Worm (Caenorhabditis elegans): ENCODE measurements around the gene ash-2.
A peak's percentile ranks its signal among the peaks of the same experiment; 100 is the strongest.

Gene ash-2

DNA sequence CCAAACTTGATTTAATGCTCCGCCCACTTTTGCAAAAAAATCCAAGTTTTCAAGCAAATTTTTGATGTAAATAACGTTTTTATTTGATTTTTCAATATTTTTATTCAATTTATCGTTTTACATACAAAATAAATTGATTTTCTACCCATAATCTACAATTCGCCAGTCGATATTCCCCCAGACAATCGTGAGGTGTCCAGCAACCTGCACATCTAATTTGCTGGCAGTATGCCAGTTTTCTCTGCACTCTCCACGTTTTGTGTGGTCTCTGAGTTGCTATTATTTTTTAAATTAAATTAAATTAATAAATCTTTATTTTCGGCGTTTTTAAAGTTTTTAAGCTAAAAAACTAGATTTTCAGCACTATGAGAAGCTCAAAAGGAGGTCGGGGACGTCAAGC is 472 bp downstream of the ash-2 start (continued):
- TF ChIP-seq skn-1 (tag; optimal IDR thresholded peaks at IDR 0.05) (peak; percentile 39), ama-1 (optimal IDR thresholded peaks at IDR 0.05) (peak; percentile 60), nhr-23 (tag; optimal IDR thresholded peaks at IDR 0.05) (peak; percentile 98), unc-62 (GFP tag; optimal IDR thresholded peaks at IDR 0.05) (no peak), aly-2 (tag; optimal IDR thresholded peaks at IDR 0.05) (no peak), zag-1 (tag; optimal IDR thresholded peaks at IDR 0.05) (no peak), nhr-67 (tag; optimal IDR thresholded peaks at IDR 0.05) (no peak), nhr-43 (tag; optimal IDR thresholded peaks at IDR 0.05; ENCODE audit: poor library complexity, severe bottlenecking) (peak; percentile 90), elt-2 (tag; optimal IDR thresholded peaks at IDR 0.05) (peak; percentile 73)

ce11 chrII:11988724-11989123 is 9.1 kb downstream of the ash-2 start, which contains the start of gene Y17G7B.3:
Gene Y17G7B.3, plus strand, starts transcription at chrII:11989024.
- TF ChIP-seq fkh-10 (GFP tag; optimal IDR thresholded peaks at IDR 0.05), result no peak
- no peak for TF ChIP-seq ceh-82 (tag; optimal IDR thresholded peaks at IDR 0.05)
- no peak for TF ChIP-seq tbx-2 (tag; optimal IDR thresholded peaks at IDR 0.05)
- no peak for TF ChIP-seq R02D3.7 (tag; optimal IDR thresholded peaks at IDR 0.05)

- TF ChIP-seq nhr-25 (tag; optimal IDR thresholded peaks at IDR 0.05) (no peak), nhr-237 (tag; optimal IDR thresholded peaks at IDR 0.05) (no peak)
Observed at ce11 chrII:11992701-11993100, 13.1 kb downstream of the ash-2 start, which contains the start of gene dhps-1. Gene dhps-1, plus strand, starts transcription at chrII:11993001.

ce11 chrII:11994940-11995339 is 15.3 kb downstream of the ash-2 start:
- TF ChIP-seq fkh-2 (tag; optimal IDR thresholded peaks at IDR 0.05), result no peak

ce11 chrII:11998903-11999302 is 19.3 kb downstream of the ash-2 start, which contains the start of gene Y17G7B.23:
Gene Y17G7B.23, plus strand, starts transcription at chrII:11999203.
- TF ChIP-seq pqm-1 (tag; optimal IDR thresholded peaks at IDR 0.05), result no peak
- TF ChIP-seq jun-1 (tag; optimal IDR thresholded peaks at IDR 0.05), result no peak

DNA sequence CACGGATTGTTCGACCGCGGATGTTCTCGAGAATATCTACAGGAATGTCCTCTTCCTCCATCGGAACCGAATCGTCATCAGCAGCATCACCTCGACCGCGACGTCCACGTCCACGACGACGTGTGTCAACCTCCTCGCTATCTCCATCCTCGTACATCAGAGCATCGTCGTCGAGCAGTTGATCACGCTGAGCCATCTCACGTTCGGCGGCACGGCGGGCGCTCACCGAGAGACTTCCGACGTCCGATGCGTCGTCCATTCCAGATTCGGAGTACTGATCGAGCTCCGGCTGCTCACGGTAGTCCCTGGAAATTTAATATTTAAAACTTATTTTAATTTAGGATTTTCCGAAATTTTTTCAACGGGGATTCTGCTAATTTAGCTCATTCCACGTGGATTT is 26.3 kb downstream of the ash-2 start:
- no peak for TF ChIP-seq tbx-2 (tag; optimal IDR thresholded peaks at IDR 0.05)
- no peak for TF ChIP-seq ztf-4 (tag; optimal IDR thresholded peaks at IDR 0.05)
- no peak for TF ChIP-seq ZK546.5 (tag; optimal IDR thresholded peaks at IDR 0.05)
- no peak for TF ChIP-seq fkh-2 (tag; optimal IDR thresholded peaks at IDR 0.05)
- no peak for TF ChIP-seq eor-1 (tag; optimal IDR thresholded peaks at IDR 0.05)
- no peak for TF ChIP-seq nhr-23 (tag; optimal IDR thresholded peaks at IDR 0.05)
- TF ChIP-seq elt-2 (tag; optimal IDR thresholded peaks at IDR 0.05), result no peak
- no peak for TF ChIP-seq nhr-237 (tag; optimal IDR thresholded peaks at IDR 0.05)
- no peak for TF ChIP-seq pqm-1 (tag; optimal IDR thresholded peaks at IDR 0.05)
- TF ChIP-seq ceh-82 (tag; optimal IDR thresholded peaks at IDR 0.05), result no peak
- TF ChIP-seq nhr-76 (tag; optimal IDR thresholded peaks at IDR 0.05), result no peak
- TF ChIP-seq fos-1 (tag; optimal IDR thresholded peaks at IDR 0.05), result no peak
- TF ChIP-seq nhr-12 (tag; optimal IDR thresholded peaks at IDR 0.05), result no peak
- TF ChIP-seq aly-2 (tag; optimal IDR thresholded peaks at IDR 0.05), result no peak
- TF ChIP-seq sea-2 (GFP tag; optimal IDR thresholded peaks at IDR 0.05), result no peak
- no peak for TF ChIP-seq snpc-4 (tag; optimal IDR thresholded peaks at IDR 0.05)
- no peak for TF ChIP-seq ceh-9 (tag; optimal IDR thresholded peaks at IDR 0.05)
- no peak for TF ChIP-seq ama-1 (optimal IDR thresholded peaks at IDR 0.05)
- no peak for TF ChIP-seq nhr-11 (tag; optimal IDR thresholded peaks at IDR 0.05)

- TF ChIP-seq ceh-28 (tag; optimal IDR thresholded peaks at IDR 0.05) (no peak), elt-2 (tag; optimal IDR thresholded peaks at IDR 0.05) (peak; percentile 33), ceh-82 (tag; optimal IDR thresholded peaks at IDR 0.05) (no peak), hmg-11 (tag; optimal IDR thresholded peaks at IDR 0.05) (no peak), nhr-67 (tag; optimal IDR thresholded peaks at IDR 0.05) (no peak), nhr-12 (tag; optimal IDR thresholded peaks at IDR 0.05) (no peak), nhr-77 (tag; optimal IDR thresholded peaks at IDR 0.05) (peak; percentile 15), elt-1 (tag; optimal IDR thresholded peaks at IDR 0.05) (peak; percentile 31), lin-15B (tag; optimal IDR thresholded peaks at IDR 0.05) (peak; percentile 81), elt-3 (tag; optimal IDR thresholded peaks at IDR 0.05) (no peak), R02D3.7 (tag; optimal IDR thresholded peaks at IDR 0.05) (peak; percentile 19), ZK546.5 (tag; optimal IDR thresholded peaks at IDR 0.05) (no peak), ceh-9 (tag; optimal IDR thresholded peaks at IDR 0.05) (no peak), nhr-25 (tag; optimal IDR thresholded peaks at IDR 0.05) (no peak), fkh-2 (tag; optimal IDR thresholded peaks at IDR 0.05) (no peak), nhr-23 (tag; optimal IDR thresholded peaks at IDR 0.05) (peak; percentile 25), lin-39 (tag; optimal IDR thresholded peaks at IDR 0.05) (no peak), pha-4 (tag; optimal IDR thresholded peaks at IDR 0.05) (peak; percentile 67), nhr-43 (tag; optimal IDR thresholded peaks at IDR 0.05; ENCODE audit: poor library complexity, severe bottlenecking) (no peak), ama-1 (optimal IDR thresholded peaks at IDR 0.05) (no peak), snpc-4 (tag; optimal IDR thresholded peaks at IDR 0.05) (peak; percentile 14)
Observed at ce11 chrII:12006575-12007098, 27.0 kb downstream of the ash-2 start, which contains the start of gene mcm-2. Gene mcm-2, minus strand, starts transcription at chrII:12006625.
